Fruit fly (Drosophila melanogaster): ENCODE results near the gene CG7148.

Gene CG7148

dm6 chr3L:21832203-21833160 is at the start of gene CG7148, which contains the start of gene Nopp140:
CG7148 (minus strand) TSS chr3L:21832253.
Nopp140 (plus strand) TSS chr3L:21832774.
- TF ChIP-seq Pif1A (GFP tag; optimal IDR thresholded peaks at IDR 0.05), result no peak
- peak; percentile 39 for TF ChIP-seq Snoo (tag; optimal IDR thresholded peaks at IDR 0.05)
- TF ChIP-seq CG32121 (GFP tag; IDR thresholded peaks at IDR 0.05), result peak; percentile 62; the same call in 1 of the 2 replicates
- no peak for TF ChIP-seq CG10348 (GFP tag; IDR thresholded peaks at IDR 0.05)
- TF ChIP-seq CG8301 (tag; optimal IDR thresholded peaks at IDR 0.05), result peak; percentile 46
- TF ChIP-seq rn (GFP tag; IDR thresholded peaks at IDR 0.05), result 0 out of 2 replicates have a peak, but pooled peaks have one; percentile 26
- no peak for TF ChIP-seq CG12605 (GFP tag; IDR thresholded peaks at IDR 0.05)
- TF ChIP-seq CG8159 (tag; optimal IDR thresholded peaks at IDR 0.05), result peak; percentile 52
- TF ChIP-seq CG15710 (tag; optimal IDR thresholded peaks at IDR 0.05), result peak; percentile 37
- TF ChIP-seq CG17806 (tag; optimal IDR thresholded peaks at IDR 0.05), result peak; percentile 57
- TF ChIP-seq CG13204 (GFP tag; optimal IDR thresholded peaks at IDR 0.05), result no peak
- TF ChIP-seq EcR (GFP tag; optimal IDR thresholded peaks at IDR 0.05), result no peak
- peak; percentile 42 for TF ChIP-seq CG34367 (tag; optimal IDR thresholded peaks at IDR 0.05)
- TF ChIP-seq CG14655 (GFP tag; optimal IDR thresholded peaks at IDR 0.05), result no peak
- no peak for TF ChIP-seq D1 (tag; optimal IDR thresholded peaks at IDR 0.05)
- TF ChIP-seq gl (tag; optimal IDR thresholded peaks at IDR 0.05), result no peak
- peak; percentile 35 for TF ChIP-seq CG9948 (tag; optimal IDR thresholded peaks at IDR 0.05)
- TF ChIP-seq Ets98B (GFP tag; IDR thresholded peaks at IDR 0.05), result peak; percentile 38
- TF ChIP-seq fd96Ca (GFP tag; IDR thresholded peaks at IDR 0.05), result peak; percentile 69; the same call in 2 of the 3 replicates
- no peak for TF ChIP-seq Pif1B (GFP tag; optimal IDR thresholded peaks at IDR 0.05)
- peak; percentile 71 for TF ChIP-seq CG4496 (GFP tag; IDR thresholded peaks at IDR 0.05)

- TF ChIP-seq rn (GFP tag; IDR thresholded peaks at IDR 0.05) (peak; percentile 97), CG12605 (GFP tag; IDR thresholded peaks at IDR 0.05) (peak; percentile 93), CG8159 (tag; optimal IDR thresholded peaks at IDR 0.05) (peak; percentile 92), fd96Ca (GFP tag; IDR thresholded peaks at IDR 0.05) (peak; percentile 99), CG9948 (tag; optimal IDR thresholded peaks at IDR 0.05) (peak; percentile 89), CG10348 (GFP tag; IDR thresholded peaks at IDR 0.05) (peak; percentile 97), Pif1A (GFP tag; optimal IDR thresholded peaks at IDR 0.05) (peak; percentile 98), CG34367 (tag; optimal IDR thresholded peaks at IDR 0.05) (peak; percentile 89), Pif1B (GFP tag; optimal IDR thresholded peaks at IDR 0.05) (peak; percentile 97), CG8301 (tag; optimal IDR thresholded peaks at IDR 0.05) (peak; percentile 85), Ets98B (GFP tag; IDR thresholded peaks at IDR 0.05) (peak; percentile 98), Snoo (tag; optimal IDR thresholded peaks at IDR 0.05) (peak; percentile 97), CG14655 (GFP tag; optimal IDR thresholded peaks at IDR 0.05) (peak; percentile 87), CG4496 (GFP tag; IDR thresholded peaks at IDR 0.05) (peak; percentile 99), CG17806 (tag; optimal IDR thresholded peaks at IDR 0.05) (peak; percentile 90), D1 (tag; optimal IDR thresholded peaks at IDR 0.05) (no peak), CG15710 (tag; optimal IDR thresholded peaks at IDR 0.05) (peak; percentile 96), CG32121 (GFP tag; IDR thresholded peaks at IDR 0.05) (peak; percentile 99), gl (tag; optimal IDR thresholded peaks at IDR 0.05) (peak; percentile 91), EcR (GFP tag; optimal IDR thresholded peaks at IDR 0.05) (peak; percentile 68), CG13204 (GFP tag; optimal IDR thresholded peaks at IDR 0.05) (peak; percentile 85)
Measured at dm6 chr3L:21880398-21880810, 48.4 kb upstream of the CG7148 start.

dm6 chr3L:21879344-21879743 is 47.3 kb upstream of the CG7148 start:
- TF ChIP-seq CG12605 (GFP tag; IDR thresholded peaks at IDR 0.05) (peak; percentile 79), Pif1B (GFP tag; optimal IDR thresholded peaks at IDR 0.05) (peak; percentile 23), CG8301 (tag; optimal IDR thresholded peaks at IDR 0.05) (peak; percentile 7), CG4496 (GFP tag; IDR thresholded peaks at IDR 0.05) (peak; percentile 79; the same call in 2 of the 3 replicates), CG8159 (tag; optimal IDR thresholded peaks at IDR 0.05) (peak; percentile 39), CG32121 (GFP tag; IDR thresholded peaks at IDR 0.05) (peak; percentile 45), gl (tag; optimal IDR thresholded peaks at IDR 0.05) (no peak), EcR (GFP tag; optimal IDR thresholded peaks at IDR 0.05) (peak; percentile 69), CG17806 (tag; optimal IDR thresholded peaks at IDR 0.05) (peak; percentile 9), Snoo (tag; optimal IDR thresholded peaks at IDR 0.05) (peak; percentile 52), CG13204 (GFP tag; optimal IDR thresholded peaks at IDR 0.05) (peak; percentile 77), CG15710 (tag; optimal IDR thresholded peaks at IDR 0.05) (peak; percentile 19), Ets98B (GFP tag; IDR thresholded peaks at IDR 0.05) (peak; percentile 81), CG9948 (tag; optimal IDR thresholded peaks at IDR 0.05) (no peak), rn (GFP tag; IDR thresholded peaks at IDR 0.05) (0 out of 2 replicates have a peak, but pooled peaks have one; percentile 21), fd96Ca (GFP tag; IDR thresholded peaks at IDR 0.05) (no peak; the same call in 2 of the 3 replicates), CG14655 (GFP tag; optimal IDR thresholded peaks at IDR 0.05) (peak; percentile 27), D1 (tag; optimal IDR thresholded peaks at IDR 0.05) (no peak), Pif1A (GFP tag; optimal IDR thresholded peaks at IDR 0.05) (no peak), CG10348 (GFP tag; IDR thresholded peaks at IDR 0.05) (no peak), CG34367 (tag; optimal IDR thresholded peaks at IDR 0.05) (peak; percentile 38)

- TF ChIP-seq CG4496 (GFP tag; IDR thresholded peaks at IDR 0.05) (no peak), CG10348 (GFP tag; IDR thresholded peaks at IDR 0.05) (no peak), CG9948 (tag; optimal IDR thresholded peaks at IDR 0.05) (no peak), Snoo (tag; optimal IDR thresholded peaks at IDR 0.05) (no peak), CG13204 (GFP tag; optimal IDR thresholded peaks at IDR 0.05) (no peak), CG32121 (GFP tag; IDR thresholded peaks at IDR 0.05) (no peak), Pif1A (GFP tag; optimal IDR thresholded peaks at IDR 0.05) (no peak), CG14655 (GFP tag; optimal IDR thresholded peaks at IDR 0.05) (no peak), CG8159 (tag; optimal IDR thresholded peaks at IDR 0.05) (no peak)
Measured at dm6 chr3L:21878285-21878684, 46.2 kb upstream of the CG7148 start.
